Worm (Caenorhabditis elegans) whole organism, mixed stage, embryonic: ENCODE results near the gene T27E7.1.

Source experiments
- M03D4.4 ChIP-seq: sonication (generic microtip); optimal IDR thresholded peaks from 2 replicates; lab custom pipeline; 2017; ENCODE audit warnings: mild to moderate bottlenecking, missing genetic modification characterization, missing compliant biosample characterization
- bed-3 ChIP-seq: fragments of 200-800 bp; sonication (Bioruptor generic); optimal IDR thresholded peaks from 3 replicates; lab custom pipeline; 2018; ENCODE audit warnings: mild to moderate bottlenecking, missing genetic modification characterization, moderate library complexity, missing compliant biosample characterization
- blmp-1 ChIP-seq: fragments of 150-350 bp; optimal IDR thresholded peaks from 2 replicates; lab custom pipeline; 2014; ENCODE audit warnings: missing biosample characterization, missing genetic modification characterization
- ceh-39 ChIP-seq: fragments of 150-350 bp; optimal IDR thresholded peaks from 2 replicates; lab custom pipeline; 2014; ENCODE audit warnings: missing biosample characterization, missing genetic modification characterization
- ceh-83 ChIP-seq: fragments of 200-800 bp; sonication (Bioruptor generic); optimal IDR thresholded peaks from 2 replicates; lab custom pipeline; 2018; ENCODE audit warnings: mild to moderate bottlenecking, missing genetic modification characterization, missing compliant biosample characterization
- ces-1 ChIP-seq: fragments of 150-350 bp; optimal IDR thresholded peaks from 2 replicates; lab custom pipeline; 2014; ENCODE audit warnings: missing biosample characterization, missing genetic modification reagents, missing genetic modification characterization
- cnd-1 ChIP-seq: fragments of 200-800 bp; sonication (Bioruptor generic); optimal IDR thresholded peaks from 2 replicates; lab custom pipeline; 2018; ENCODE audit warnings: mild to moderate bottlenecking, missing genetic modification characterization, missing compliant biosample characterization
- drap-1 ChIP-seq: fragments of 200-800 bp; sonication (Bioruptor generic); optimal IDR thresholded peaks from 3 replicates; lab custom pipeline; 2018; ENCODE audit warnings: mild to moderate bottlenecking, missing genetic modification characterization, missing compliant biosample characterization
- elt-1 ChIP-seq: sonication (generic microtip); optimal IDR thresholded peaks from 2 replicates; lab custom pipeline; 2017; ENCODE audit warnings: missing genetic modification characterization, mild to moderate bottlenecking, missing compliant biosample characterization, antibody characterized with exemption, moderate library complexity, borderline replicate concordance; ENCODE audit not compliant: insufficient read depth
- elt-3 ChIP-seq: fragments of 150-350 bp; optimal IDR thresholded peaks from 2 replicates; lab custom pipeline; 2014; ENCODE audit warnings: missing biosample characterization, missing genetic modification characterization
- flh-1 ChIP-seq: fragments of 200-800 bp; sonication (Bioruptor generic); optimal IDR thresholded peaks from 2 replicates; lab custom pipeline; 2018; ENCODE audit warnings: mild to moderate bottlenecking, missing genetic modification characterization, moderate library complexity, missing compliant biosample characterization
- ham-2 ChIP-seq: fragments of 200-800 bp; sonication (Bioruptor generic); optimal IDR thresholded peaks from 2 replicates; lab custom pipeline; 2018; ENCODE audit warnings: mild to moderate bottlenecking, missing genetic modification characterization, missing compliant biosample characterization
- hlh-1 ChIP-seq: fragments of 150-350 bp; optimal IDR thresholded peaks from 2 replicates; lab custom pipeline; 2014; ENCODE audit warnings: missing biosample characterization, missing genetic modification reagents, missing genetic modification characterization
- lin-13 ChIP-seq: fragments of 150-350 bp; optimal IDR thresholded peaks from 2 replicates; lab custom pipeline; 2014; ENCODE audit warnings: missing biosample characterization, missing genetic modification characterization
- lin-32 ChIP-seq: fragments of 200-800 bp; sonication (Bioruptor generic); optimal IDR thresholded peaks from 2 replicates; lab custom pipeline; 2018; ENCODE audit warnings: mild to moderate bottlenecking, missing genetic modification characterization, missing compliant biosample characterization
- lsy-2 ChIP-seq: fragments of 150-350 bp; optimal IDR thresholded peaks from 2 replicates; lab custom pipeline; 2014; ENCODE audit warnings: missing biosample characterization, missing genetic modification characterization
- mab-5 ChIP-seq: fragments of 150-350 bp; optimal IDR thresholded peaks from 2 replicates; lab custom pipeline; 2014; ENCODE audit warnings: missing biosample characterization, missing genetic modification characterization
- mep-1 ChIP-seq: fragments of 150-350 bp; optimal IDR thresholded peaks from 2 replicates; lab custom pipeline; 2017; ENCODE audit warnings: missing biosample characterization, missing genetic modification reagents, missing genetic modification characterization, inconsistent platforms
- mls-2 ChIP-seq: sonication (generic microtip); optimal IDR thresholded peaks from 2 replicates; lab custom pipeline; 2016; ENCODE audit warnings: mild to moderate bottlenecking, missing genetic modification characterization, moderate library complexity, missing compliant biosample characterization
- nhr-12 ChIP-seq: fragments of 150-350 bp; optimal IDR thresholded peaks from 2 replicates; lab custom pipeline; 2014; ENCODE audit warnings: missing biosample characterization, missing genetic modification characterization
- nhr-2 ChIP-seq: fragments of 150-350 bp; optimal IDR thresholded peaks from 2 replicates; lab custom pipeline; 2014; ENCODE audit warnings: missing biosample characterization, missing genetic modification characterization
- nhr-237 ChIP-seq: fragments of 150-350 bp; optimal IDR thresholded peaks from 2 replicates; lab custom pipeline; 2014; ENCODE audit warnings: missing biosample characterization, missing genetic modification characterization
- nhr-28 ChIP-seq: fragments of 150-350 bp; optimal IDR thresholded peaks from 2 replicates; lab custom pipeline; 2014; ENCODE audit warnings: missing biosample characterization, missing genetic modification characterization
- pha-4 ChIP-seq: fragments of 150-350 bp; optimal IDR thresholded peaks from 2 replicates; lab custom pipeline; 2018; ENCODE audit warnings: missing biosample characterization, missing genetic modification reagents, missing genetic modification characterization
- sem-2 ChIP-seq: fragments of 200-800 bp; sonication (Bioruptor generic); optimal IDR thresholded peaks from 2 replicates; lab custom pipeline; 2018; ENCODE audit warnings: mild to moderate bottlenecking, missing genetic modification characterization, missing compliant biosample characterization
- snpc-4 ChIP-seq: fragments of 150-350 bp; optimal IDR thresholded peaks from 2 replicates; lab custom pipeline; 2014; ENCODE audit warnings: missing biosample characterization, missing genetic modification characterization
- sptf-1 ChIP-seq: sonication (generic microtip); optimal IDR thresholded peaks from 2 replicates; lab custom pipeline; 2017; ENCODE audit warnings: mild to moderate bottlenecking, missing genetic modification characterization, moderate library complexity, missing compliant biosample characterization
- tbx-8 ChIP-seq: fragments of 200-800 bp; sonication (Bioruptor generic); optimal IDR thresholded peaks from 2 replicates; lab custom pipeline; 2018; ENCODE audit warnings: mild to moderate bottlenecking, missing genetic modification characterization, moderate library complexity, missing compliant biosample characterization
- unc-120 ChIP-seq: sonication (generic microtip); optimal IDR thresholded peaks from 2 replicates; lab custom pipeline; 2017; ENCODE audit warnings: missing genetic modification characterization, missing compliant biosample characterization; ENCODE audit not compliant: poor library complexity, severe bottlenecking
- unc-39 ChIP-seq: fragments of 150-350 bp; optimal IDR thresholded peaks from 2 replicates; lab custom pipeline; 2014; ENCODE audit warnings: missing biosample characterization, missing genetic modification characterization
- unc-62 ChIP-seq: fragments of 150-350 bp; optimal IDR thresholded peaks from 2 replicates; lab custom pipeline; 2014; ENCODE audit warnings: missing biosample characterization, missing genetic modification reagents, missing genetic modification characterization
- zip-8 ChIP-seq: fragments of 150-350 bp; optimal IDR thresholded peaks from 2 replicates; lab custom pipeline; 2014; ENCODE audit warnings: missing biosample characterization, missing genetic modification characterization
- ztf-11 ChIP-seq: fragments of 150-350 bp; optimal IDR thresholded peaks from 2 replicates; lab custom pipeline; 2014; ENCODE audit warnings: missing biosample characterization, missing genetic modification characterization

T27E7.1 gene

ce11 chrIV:14496494-14496893 is 23.1 kb upstream of the T27E7.1 start:
- TF ChIP-seq nhr-12 (tag; lab: Kevin White, UChicago) = no peak
- TF ChIP-seq pha-4 (tag; lab: Kevin White, UChicago) = peak; percentile 23
- peak; percentile 17 for TF ChIP-seq unc-120
- TF ChIP-seq nhr-237 = no peak
- no peak for TF ChIP-seq nhr-28 (tag; lab: Kevin White, UChicago)
- peak; percentile 96 for TF ChIP-seq ham-2 (GFP tag; lab: Kevin White, UChicago)
- no peak for TF ChIP-seq sem-2 (GFP tag; lab: Kevin White, UChicago)
- TF ChIP-seq snpc-4 (tag; lab: Kevin White, UChicago) = no peak
- TF ChIP-seq unc-39 (tag; lab: Kevin White, UChicago) = no peak
- TF ChIP-seq mep-1 (tag; lab: Kevin White, UChicago) = no peak
- no peak for TF ChIP-seq lsy-2
- TF ChIP-seq elt-3 = no peak
- TF ChIP-seq ztf-11 (tag; lab: Kevin White, UChicago) = no peak
- no peak for TF ChIP-seq ceh-83 (GFP tag; lab: Kevin White, UChicago)
- no peak for TF ChIP-seq flh-1 (GFP tag; lab: Kevin White, UChicago)
- TF ChIP-seq M03D4.4 = no peak
- TF ChIP-seq lin-13 (tag; lab: Kevin White, UChicago) = no peak
- TF ChIP-seq hlh-1 (tag; lab: Kevin White, UChicago) = no peak
- TF ChIP-seq ces-1 (GFP tag; lab: Kevin White, UChicago) = peak; percentile 29
- TF ChIP-seq mls-2 (tag; lab: Kevin White, UChicago) = peak; percentile 45
- no peak for TF ChIP-seq lin-32
- peak; percentile 36 for TF ChIP-seq blmp-1 (tag; lab: Kevin White, UChicago)
- no peak for TF ChIP-seq drap-1 (GFP tag; lab: Kevin White, UChicago)
- TF ChIP-seq ceh-39 = no peak
- no peak for TF ChIP-seq tbx-8 (GFP tag; lab: Kevin White, UChicago)
- TF ChIP-seq zip-8 = no peak
- peak; percentile 43 for TF ChIP-seq sptf-1

- TF ChIP-seq elt-1 (tag; lab: Kevin White, UChicago) (no peak), sem-2 (GFP tag; lab: Kevin White, UChicago) (no peak), bed-3 (no peak), nhr-2 (no peak), zip-8 (no peak), unc-62 (no peak), sptf-1 (no peak)
Observed at ce11 chrIV:14505066-14505465, 14.5 kb upstream of the T27E7.1 start, which contains the start of gene tag-273. Gene tag-273, minus strand, starts transcription at chrIV:14505166.

DNA sequence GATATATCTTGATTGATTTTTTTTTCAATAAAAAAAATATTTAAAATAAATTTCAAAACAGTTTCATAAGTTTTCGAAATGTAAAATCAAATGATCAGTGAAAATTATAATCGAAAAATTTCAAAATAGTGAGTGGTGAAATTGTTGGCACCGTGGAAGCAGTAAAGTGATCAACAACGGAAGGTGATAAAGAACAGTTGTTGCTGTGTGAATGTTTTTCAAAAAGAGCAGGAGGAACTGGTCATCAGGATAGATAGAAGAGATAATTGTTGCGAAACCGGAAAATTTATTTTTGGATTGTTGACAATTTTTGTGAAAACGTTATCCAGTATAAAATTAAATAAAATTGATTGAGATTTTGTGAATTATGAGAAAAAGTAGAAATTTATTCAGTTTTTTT is 13.5 kb upstream of the T27E7.1 start:
- TF ChIP-seq mep-1 (tag; lab: Kevin White, UChicago) (no peak), sptf-1 (no peak), hlh-1 (tag; lab: Kevin White, UChicago) (peak; percentile 54), bed-3 (no peak)

DNA sequence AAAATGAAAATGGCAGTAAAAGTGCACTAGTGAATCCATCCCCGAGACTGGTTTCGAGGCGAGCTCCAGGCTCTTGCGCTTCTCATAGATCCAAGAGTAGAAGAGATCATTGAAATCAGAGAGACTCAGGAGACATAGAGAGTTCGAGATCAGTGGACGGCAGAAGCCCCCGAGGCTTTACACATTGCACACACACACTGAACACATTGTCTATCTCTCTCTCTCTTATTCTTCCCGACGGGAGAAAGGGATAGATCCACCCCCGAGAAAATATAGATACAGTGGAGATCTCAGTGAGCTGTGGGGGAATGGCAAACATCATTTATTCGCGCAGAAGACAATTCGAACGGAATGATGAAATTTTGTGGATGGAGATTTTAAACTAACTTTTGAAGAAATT is 12.6 kb upstream of the T27E7.1 start:
- TF ChIP-seq elt-3 = no peak
- peak; percentile 36 for TF ChIP-seq unc-62
- TF ChIP-seq cnd-1 = no peak
- TF ChIP-seq tbx-8 (GFP tag; lab: Kevin White, UChicago) = no peak
- no peak for TF ChIP-seq mab-5 (tag; lab: Kevin White, UChicago)
- no peak for TF ChIP-seq sem-2 (GFP tag; lab: Kevin White, UChicago)
- no peak for TF ChIP-seq pha-4 (tag; lab: Kevin White, UChicago)
- TF ChIP-seq lin-32 = no peak
- no peak for TF ChIP-seq nhr-2
- TF ChIP-seq bed-3 = no peak
- TF ChIP-seq hlh-1 (tag; lab: Kevin White, UChicago) = peak; percentile 71
- no peak for TF ChIP-seq ceh-83 (GFP tag; lab: Kevin White, UChicago)
- no peak for TF ChIP-seq unc-120
- no peak for TF ChIP-seq nhr-28 (tag; lab: Kevin White, UChicago)
- TF ChIP-seq, all 35 proteins: peak for 2

ce11 chrIV:14512405-14512804 is 7.2 kb upstream of the T27E7.1 start, which contains the start of gene Y57G11A.5:
Gene Y57G11A.5, minus strand, starts transcription at chrIV:14512505.
- TF ChIP-seq ztf-11 (tag; lab: Kevin White, UChicago) (no peak), pha-4 (tag; lab: Kevin White, UChicago) (no peak), nhr-12 (tag; lab: Kevin White, UChicago) (no peak)
- TF ChIP-seq, all 35 proteins: peak for 0
